Fruit fly (Drosophila melanogaster): Measurements from ENCODE around the gene Cpr97Eb.
A peak's percentile ranks its signal among the peaks of the same experiment; 100 is the strongest.

The Cpr97Eb gene

dm6 chr3R:27129580-27130385 lies 38.9 kb upstream of the Cpr97Eb start (continued):
- TF ChIP-seq CG9817 (tag; optimal IDR thresholded peaks at IDR 0.05) (no peak), Pdp1 (GFP tag; optimal IDR thresholded peaks at IDR 0.05) (peak in 1 of 2 experiments; percentile 54), sens (GFP tag) (peak; percentile 76), CG10543 (GFP tag; optimal IDR thresholded peaks at IDR 0.05) (peak; percentile 54), CG11560 (tag; IDR thresholded peaks at IDR 0.05) (no peak), CG32772 (GFP tag; IDR thresholded peaks at IDR 0.05) (0 out of 2 replicates have a peak, but pooled peaks have one; percentile 56), lab (GFP tag; optimal IDR thresholded peaks at IDR 0.05) (peak; percentile 25), CG9437 (GFP tag; optimal IDR thresholded peaks at IDR 0.05) (no peak), CG14441 (GFP tag; IDR thresholded peaks at IDR 0.05) (peak; percentile 25; the same call in 1 of the 2 replicates), CG7928 (GFP tag; optimal IDR thresholded peaks at IDR 0.05) (no peak), CG13287 (GFP tag; IDR thresholded peaks at IDR 0.05; ENCODE audit: partially characterized antibody) (peak; percentile 17; the same call in 1 of the 2 replicates), CG13624 (GFP tag; optimal IDR thresholded peaks at IDR 0.05) (peak; percentile 93), Dip3 (GFP tag; optimal IDR thresholded peaks at IDR 0.05) (peak; percentile 27), E2f1 (GFP tag; IDR thresholded peaks at IDR 0.05) (0 out of 2 replicates have a peak, but pooled peaks have one; percentile 12), CHES-1-like (GFP tag; optimal IDR thresholded peaks at IDR 0.05) (peak; percentile 31), CG31224 (GFP tag; IDR thresholded peaks at IDR 0.05) (0 out of 2 replicates have a peak, but pooled peaks have one; percentile 21), rib (GFP tag; IDR thresholded peaks at IDR 0.05) (peak; percentile 14; the same call in 1 of the 2 replicates), row (GFP tag; IDR thresholded peaks at IDR 0.05) (peak; percentile 6; the same call in 1 of the 3 replicates), Dp (GFP tag; optimal IDR thresholded peaks at IDR 0.05) (no peak), dmrt99B (tag; optimal IDR thresholded peaks at IDR 0.05) (peak; percentile 18), CG9727 (GFP tag; optimal IDR thresholded peaks at IDR 0.05) (peak; percentile 13), CG14050 (GFP tag; IDR thresholded peaks at IDR 0.05) (peak; percentile 42; the same call in 2 of the 3 replicates), CG6175 (GFP tag; IDR thresholded peaks at IDR 0.05) (peak; percentile 56; the same call in 1 of the 3 replicates), HHEX (GFP tag; optimal IDR thresholded peaks at IDR 0.05) (no peak), CG6272 (GFP tag; IDR thresholded peaks at IDR 0.05) (0 out of 2 replicates have a peak, but pooled peaks have one; percentile 10), trh (GFP tag; optimal IDR thresholded peaks at IDR 0.05) (peak; percentile 10), Meics (GFP tag; optimal IDR thresholded peaks at IDR 0.05) (peak; percentile 54), al (GFP tag; IDR thresholded peaks at IDR 0.05) (peak; percentile 50; the same call in 1 of the 2 replicates), Mrtf (GFP tag; IDR thresholded peaks at IDR 0.05) (0 out of 3 replicates have a peak, but pooled peaks have one; percentile 9), corto (GFP tag; optimal IDR thresholded peaks at IDR 0.05) (peak; percentile 25), pho (GFP tag; optimal IDR thresholded peaks at IDR 0.05) (peak; percentile 3), lbe (GFP tag; optimal IDR thresholded peaks at IDR 0.05) (peak; percentile 45), dpn (GFP tag; optimal IDR thresholded peaks at IDR 0.05) (peak in 1 of 2 experiments; percentile 38), NC2α (GFP tag; optimal IDR thresholded peaks at IDR 0.05) (no peak), Drgx (GFP tag; IDR thresholded peaks at IDR 0.05) (peak; percentile 74), Fer1 (GFP tag; optimal IDR thresholded peaks at IDR 0.05) (peak; percentile 17), CG8290 (GFP tag; optimal IDR thresholded peaks at IDR 0.05) (no peak), CG8290 (tag; optimal IDR thresholded peaks at IDR 0.05) (peak in 1 of 2 experiments; percentile 50), CG9932 (GFP tag; IDR thresholded peaks at IDR 0.05) (peak; percentile 68), esg (GFP tag; conservative IDR thresholded peaks at IDR 0.05) (peak; percentile 35; the same call in 1 of the 2 replicates), CG1602 (GFP tag; optimal IDR thresholded peaks at IDR 0.05) (no peak), fd96Cb (tag; optimal IDR thresholded peaks at IDR 0.05) (peak; percentile 4), lmd (GFP tag; IDR thresholded peaks at IDR 0.05) (peak; percentile 18; the same call in 1 of the 2 replicates), CG9215 (GFP tag; IDR thresholded peaks at IDR 0.05) (peak; percentile 16; the same call in 1 of the 2 replicates), kay (GFP tag; optimal IDR thresholded peaks at IDR 0.05) (peak; percentile 4), chinmo (GFP tag; IDR thresholded peaks at IDR 0.05; ENCODE audit: partially characterized antibody) (peak; percentile 97), Hsf (GFP tag; optimal IDR thresholded peaks at IDR 0.05) (peak; percentile 6), CG4424 (GFP tag; optimal IDR thresholded peaks at IDR 0.05) (peak; percentile 13)
